Worm (Caenorhabditis elegans) whole organism, midembryonic: ENCODE results near the gene C33G3.5.

ENCODE experiments used
- flt-1 ChIP-seq: fragments of 200-800 bp; sonication (Bioruptor generic); IDR thresholded peaks from 2 replicates; pipeline ENCODE4 v1.3.6; 2022; ENCODE audit warnings: missing genetic modification characterization, missing compliant biosample characterization
- med-1 ChIP-seq: sonication (generic microtip); optimal IDR thresholded peaks from 2 replicates; lab custom pipeline; 2017; ENCODE audit warnings: missing genetic modification characterization, mild to moderate bottlenecking, missing compliant biosample characterization, antibody characterized with exemption, missing genetic modification reagents; ENCODE audit not compliant: insufficient read depth
- ref-1 ChIP-seq: fragments of 200-800 bp; sonication (Bioruptor generic); conservative IDR thresholded peaks from 2 replicates; pipeline ENCODE4 v1.3.6; 2022; ENCODE audit warnings: missing genetic modification reagents, missing genetic modification characterization, missing compliant biosample characterization
- ztf-23 ChIP-seq: fragments of 200-800 bp; sonication (Bioruptor generic); IDR thresholded peaks from 2 replicates; pipeline ENCODE4 v1.3.6; 2022; ENCODE audit warnings: missing genetic modification reagents, missing genetic modification characterization, missing compliant biosample characterization
- ztf-29 ChIP-seq: fragments of 200-800 bp; sonication (Bioruptor generic); IDR thresholded peaks from 2 replicates; pipeline ENCODE4 v1.3.6; 2022; ENCODE audit warnings: missing genetic modification reagents, missing genetic modification characterization, missing compliant biosample characterization

DNA sequence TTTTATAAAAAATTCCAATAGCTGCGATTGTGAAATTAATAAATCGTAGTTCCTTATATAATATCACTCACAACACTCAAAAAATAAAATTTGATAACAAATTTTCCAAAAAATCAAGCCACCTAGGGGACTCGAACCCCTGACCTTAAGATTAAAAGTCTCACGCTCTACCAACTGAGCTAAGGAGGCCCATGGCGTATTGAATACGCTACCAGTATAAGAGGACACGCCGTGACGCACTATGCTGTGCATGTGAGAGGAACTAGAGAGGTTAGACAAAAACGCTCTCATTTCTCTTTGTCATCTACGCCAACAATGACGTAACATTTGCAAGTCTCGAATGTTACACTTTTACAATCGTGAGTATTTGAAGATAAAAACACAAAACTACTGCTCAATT lies 14.6 kb downstream of the C33G3.5 start:
- TF ChIP-seq ztf-29 (GFP tag; lab: Robert Waterston, UW) (peak; percentile 97), ztf-23 (GFP tag; lab: Robert Waterston, UW) (peak; percentile 96), flt-1 (GFP tag; lab: Robert Waterston, UW) (peak; percentile 99), ref-1 (GFP tag; lab: Robert Waterston, UW) (peak; percentile 97), med-1 (GFP tag; lab: Kevin White, UChicago) (peak; percentile 84)
